Worm (Caenorhabditis elegans): ENCODE data around the gene sma-2.
A peak's percentile ranks its signal among the peaks of the same experiment; 100 is the strongest.

Gene sma-2

DNA sequence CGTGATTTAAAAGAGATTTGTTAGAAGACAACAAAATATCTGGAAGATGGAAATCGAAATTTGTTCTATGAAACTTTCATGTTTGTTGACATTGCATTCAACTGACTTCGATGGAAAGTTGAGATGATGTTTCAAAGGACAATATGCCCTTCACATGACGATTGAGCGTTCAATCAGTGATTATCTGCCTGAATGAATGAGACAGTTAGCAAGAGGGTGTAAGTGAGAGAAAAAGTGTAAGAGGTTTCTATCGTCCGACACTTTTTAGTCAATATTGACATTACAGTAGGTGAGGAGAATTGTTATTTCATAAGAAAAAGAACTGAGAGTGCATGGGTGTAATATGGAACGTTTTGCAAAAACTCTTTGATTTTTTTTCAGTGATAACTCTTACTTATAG, 16.2 kb upstream of the sma-2 start:
- TF ChIP-seq nhr-28 (tag; optimal IDR thresholded peaks at IDR 0.05), result no peak
- TF ChIP-seq elt-1 (tag; optimal IDR thresholded peaks at IDR 0.05), result no peak
- no peak for TF ChIP-seq sea-2 (GFP tag; optimal IDR thresholded peaks at IDR 0.05)
- no peak for TF ChIP-seq ceh-28 (tag; optimal IDR thresholded peaks at IDR 0.05)
- no peak for TF ChIP-seq ceh-9 (tag; optimal IDR thresholded peaks at IDR 0.05)
- peak; percentile 9 for TF ChIP-seq egl-27 (tag; optimal IDR thresholded peaks at IDR 0.05)
- no peak for TF ChIP-seq elt-3 (tag; optimal IDR thresholded peaks at IDR 0.05)
- no peak for TF ChIP-seq snpc-4 (tag; optimal IDR thresholded peaks at IDR 0.05)
- TF ChIP-seq unc-39 (tag; optimal IDR thresholded peaks at IDR 0.05), result no peak
- TF ChIP-seq skn-1 (tag; optimal IDR thresholded peaks at IDR 0.05), result no peak
- no peak for TF ChIP-seq fkh-10 (GFP tag; optimal IDR thresholded peaks at IDR 0.05)
- TF ChIP-seq fkh-2 (tag; optimal IDR thresholded peaks at IDR 0.05), result no peak
- peak; percentile 15 for TF ChIP-seq nhr-25 (tag; optimal IDR thresholded peaks at IDR 0.05)
- TF ChIP-seq ztf-4 (tag; optimal IDR thresholded peaks at IDR 0.05), result no peak
- no peak for TF ChIP-seq elt-2 (tag; optimal IDR thresholded peaks at IDR 0.05)
- TF ChIP-seq ztf-11 (tag; optimal IDR thresholded peaks at IDR 0.05), result no peak
- no peak for TF ChIP-seq unc-62 (GFP tag; optimal IDR thresholded peaks at IDR 0.05)
- no peak for TF ChIP-seq zag-1 (tag; optimal IDR thresholded peaks at IDR 0.05)
- TF ChIP-seq nhr-67 (tag; optimal IDR thresholded peaks at IDR 0.05), result no peak
- TF ChIP-seq pqm-1 (tag; optimal IDR thresholded peaks at IDR 0.05), result peak; percentile 66
- TF ChIP-seq nhr-237 (tag; optimal IDR thresholded peaks at IDR 0.05), result no peak
- TF ChIP-seq nhr-23 (tag; optimal IDR thresholded peaks at IDR 0.05), result no peak
- no peak for TF ChIP-seq tbx-2 (tag; optimal IDR thresholded peaks at IDR 0.05)
- no peak for TF ChIP-seq nhr-12 (tag; optimal IDR thresholded peaks at IDR 0.05)
- no peak for TF ChIP-seq nfya-1 (tag; optimal IDR thresholded peaks at IDR 0.05; ENCODE audit: insufficient read depth)
- no peak for TF ChIP-seq ceh-16 (tag; optimal IDR thresholded peaks at IDR 0.05)
- no peak for TF ChIP-seq egl-5 (tag; optimal IDR thresholded peaks at IDR 0.05)
- no peak for TF ChIP-seq ZK546.5 (tag; optimal IDR thresholded peaks at IDR 0.05)
- TF ChIP-seq nhr-43 (tag; optimal IDR thresholded peaks at IDR 0.05; ENCODE audit: poor library complexity, severe bottlenecking), result no peak
- no peak for TF ChIP-seq nhr-11 (tag; optimal IDR thresholded peaks at IDR 0.05)
- no peak for TF ChIP-seq daf-12 (tag; optimal IDR thresholded peaks at IDR 0.05)
- TF ChIP-seq nhr-77 (tag; optimal IDR thresholded peaks at IDR 0.05), result no peak
- no peak for TF ChIP-seq fos-1 (tag; optimal IDR thresholded peaks at IDR 0.05)
- TF ChIP-seq aly-2 (tag; optimal IDR thresholded peaks at IDR 0.05), result no peak
- no peak for TF ChIP-seq R02D3.7 (tag; optimal IDR thresholded peaks at IDR 0.05)
- peak; percentile 100 for TF ChIP-seq pha-4 (tag; optimal IDR thresholded peaks at IDR 0.05)
- no peak for TF ChIP-seq ama-1 (optimal IDR thresholded peaks at IDR 0.05)
- TF ChIP-seq lsy-12 (tag; optimal IDR thresholded peaks at IDR 0.05), result no peak
- peak; percentile 33 for TF ChIP-seq jun-1 (tag; optimal IDR thresholded peaks at IDR 0.05)
- no peak for TF ChIP-seq eor-1 (tag; optimal IDR thresholded peaks at IDR 0.05)
- TF ChIP-seq nhr-76 (tag; optimal IDR thresholded peaks at IDR 0.05), result no peak

DNA sequence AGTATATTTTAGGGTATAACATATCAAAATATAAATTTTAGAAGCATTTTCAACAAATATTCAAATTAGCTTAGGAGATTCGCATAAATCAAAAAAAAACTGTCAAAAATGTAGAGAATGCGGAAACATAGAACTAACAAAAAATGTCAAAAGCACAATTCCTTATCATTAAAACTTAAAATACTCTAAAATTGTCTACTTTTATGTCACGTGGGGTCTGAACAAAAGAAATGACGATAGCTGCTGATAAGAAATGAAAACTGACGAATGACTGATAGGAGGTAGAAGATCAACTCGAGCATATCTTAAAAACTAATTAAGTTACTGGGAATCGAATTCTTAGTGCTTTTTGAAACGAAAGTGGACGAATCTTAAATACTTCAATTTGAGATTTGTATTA, 15.8 kb upstream of the sma-2 start:
- TF ChIP-seq fos-1 (tag; optimal IDR thresholded peaks at IDR 0.05) (peak; percentile 4), nhr-76 (tag; optimal IDR thresholded peaks at IDR 0.05) (no peak), nhr-12 (tag; optimal IDR thresholded peaks at IDR 0.05) (no peak), nfya-1 (tag; optimal IDR thresholded peaks at IDR 0.05; ENCODE audit: insufficient read depth) (no peak), aly-2 (tag; optimal IDR thresholded peaks at IDR 0.05) (no peak), zag-1 (tag; optimal IDR thresholded peaks at IDR 0.05) (no peak), ztf-4 (tag; optimal IDR thresholded peaks at IDR 0.05) (no peak), nhr-237 (tag; optimal IDR thresholded peaks at IDR 0.05) (no peak), pqm-1 (tag; optimal IDR thresholded peaks at IDR 0.05) (peak; percentile 65), lin-39 (tag; optimal IDR thresholded peaks at IDR 0.05) (no peak), skn-1 (tag; optimal IDR thresholded peaks at IDR 0.05) (no peak), hmg-11 (tag; optimal IDR thresholded peaks at IDR 0.05) (no peak), ceh-28 (tag; optimal IDR thresholded peaks at IDR 0.05) (no peak), nhr-77 (tag; optimal IDR thresholded peaks at IDR 0.05) (no peak), nhr-23 (tag; optimal IDR thresholded peaks at IDR 0.05) (no peak), R02D3.7 (tag; optimal IDR thresholded peaks at IDR 0.05) (no peak), ztf-11 (tag; optimal IDR thresholded peaks at IDR 0.05) (no peak), tbx-2 (tag; optimal IDR thresholded peaks at IDR 0.05) (no peak), unc-39 (tag; optimal IDR thresholded peaks at IDR 0.05) (no peak), egl-5 (tag; optimal IDR thresholded peaks at IDR 0.05) (no peak), egl-27 (tag; optimal IDR thresholded peaks at IDR 0.05) (no peak), elt-2 (tag; optimal IDR thresholded peaks at IDR 0.05) (peak; percentile 93), mdl-1 (tag; optimal IDR thresholded peaks at IDR 0.05) (peak; percentile 50), ceh-82 (tag; optimal IDR thresholded peaks at IDR 0.05) (no peak), fkh-2 (tag; optimal IDR thresholded peaks at IDR 0.05) (no peak), lin-15B (tag; optimal IDR thresholded peaks at IDR 0.05) (no peak)
